Worm (Caenorhabditis elegans): ENCODE results near the gene F46F5.14.

Gene F46F5.14

DNA sequence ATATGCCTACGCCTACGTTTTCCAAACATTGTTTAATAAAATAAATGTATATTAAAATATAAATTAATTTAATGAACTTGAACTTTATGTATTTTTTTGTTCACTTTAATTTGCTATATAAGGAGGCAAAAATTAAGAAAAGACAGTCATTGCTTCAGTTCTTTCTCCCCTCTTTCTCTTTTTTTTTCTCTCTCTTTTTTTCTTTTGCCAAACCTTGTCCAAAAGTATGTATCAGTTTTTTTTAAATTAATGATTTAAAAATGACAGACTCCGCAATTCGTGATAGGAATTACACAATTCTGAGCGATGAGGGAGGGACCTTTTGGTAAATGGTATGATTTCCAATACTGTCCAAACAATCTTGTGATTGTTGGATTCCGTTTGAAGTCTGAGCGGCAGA, 3.2 kb downstream of the F46F5.14 start, which contains the start of gene F46F5.13:
F46F5.13 (plus strand) TSS at position 301 of the 400 bp plus-strand sequence.
- TF ChIP-seq nhr-77 (tag; optimal IDR thresholded peaks at IDR 0.05) (no peak), nhr-23 (tag; optimal IDR thresholded peaks at IDR 0.05) (no peak), mab-5 (tag; optimal IDR thresholded peaks at IDR 0.05) (no peak), snpc-4 (tag; optimal IDR thresholded peaks at IDR 0.05) (no peak), unc-39 (tag; optimal IDR thresholded peaks at IDR 0.05) (no peak), lin-13 (GFP tag; optimal IDR thresholded peaks at IDR 0.05) (no peak), mbf-1 (tag; optimal IDR thresholded peaks at IDR 0.05) (no peak), nhr-6 (tag; optimal IDR thresholded peaks at IDR 0.05) (no peak), skn-1 (tag; optimal IDR thresholded peaks at IDR 0.05) (no peak), peb-1 (tag; optimal IDR thresholded peaks at IDR 0.05) (no peak), sma-3 (GFP tag; optimal IDR thresholded peaks at IDR 0.05) (no peak), nhr-10 (tag; optimal IDR thresholded peaks at IDR 0.05) (no peak)

DNA sequence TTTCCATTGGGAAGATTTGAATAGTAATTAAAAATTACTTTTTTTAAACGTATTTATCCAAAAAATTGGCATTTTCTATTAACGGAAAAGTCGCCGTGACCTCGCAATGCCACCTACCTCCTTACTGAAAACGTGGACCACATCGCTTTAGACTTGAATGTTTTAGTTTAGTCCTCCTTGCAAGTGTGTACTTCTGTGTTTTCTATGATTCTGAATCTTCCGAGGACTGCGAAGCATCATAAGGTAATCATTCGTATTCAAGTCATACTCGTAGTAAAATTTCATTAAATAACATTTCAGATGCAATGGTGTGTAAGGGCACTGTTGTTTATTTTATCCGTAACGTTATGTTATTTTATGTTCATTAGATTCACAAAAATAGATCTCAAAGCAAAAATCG, 8.7 kb downstream of the F46F5.14 start, which contains the start of gene F46F5.11:
F46F5.11 (plus strand) TSS at position 301 of the 400 bp plus-strand sequence.
- TF ChIP-seq mab-5 (tag; optimal IDR thresholded peaks at IDR 0.05) (no peak), nhr-25 (tag; optimal IDR thresholded peaks at IDR 0.05) (no peak), egl-27 (tag; optimal IDR thresholded peaks at IDR 0.05) (no peak), elt-1 (tag; optimal IDR thresholded peaks at IDR 0.05) (no peak), nhr-11 (tag; optimal IDR thresholded peaks at IDR 0.05) (no peak), sma-3 (GFP tag; optimal IDR thresholded peaks at IDR 0.05) (no peak), fos-1 (tag; optimal IDR thresholded peaks at IDR 0.05) (no peak), sma-9 (GFP tag; optimal IDR thresholded peaks at IDR 0.05) (no peak), sma-9 (tag; optimal IDR thresholded peaks at IDR 0.05) (no peak), mdl-1 (tag; optimal IDR thresholded peaks at IDR 0.05) (no peak), elt-3 (tag; optimal IDR thresholded peaks at IDR 0.05) (no peak), lsy-2 (tag; optimal IDR thresholded peaks at IDR 0.05) (no peak), nhr-12 (tag; optimal IDR thresholded peaks at IDR 0.05) (no peak), ceh-16 (tag; optimal IDR thresholded peaks at IDR 0.05) (no peak), nhr-129 (tag; optimal IDR thresholded peaks at IDR 0.05) (no peak), unc-62 (GFP tag; optimal IDR thresholded peaks at IDR 0.05) (no peak), lin-13 (GFP tag; optimal IDR thresholded peaks at IDR 0.05) (no peak), nhr-23 (tag; optimal IDR thresholded peaks at IDR 0.05) (no peak), unc-39 (tag; optimal IDR thresholded peaks at IDR 0.05) (no peak), lin-11 (tag; optimal IDR thresholded peaks at IDR 0.05) (no peak), ama-1 (optimal IDR thresholded peaks at IDR 0.05) (no peak)

DNA sequence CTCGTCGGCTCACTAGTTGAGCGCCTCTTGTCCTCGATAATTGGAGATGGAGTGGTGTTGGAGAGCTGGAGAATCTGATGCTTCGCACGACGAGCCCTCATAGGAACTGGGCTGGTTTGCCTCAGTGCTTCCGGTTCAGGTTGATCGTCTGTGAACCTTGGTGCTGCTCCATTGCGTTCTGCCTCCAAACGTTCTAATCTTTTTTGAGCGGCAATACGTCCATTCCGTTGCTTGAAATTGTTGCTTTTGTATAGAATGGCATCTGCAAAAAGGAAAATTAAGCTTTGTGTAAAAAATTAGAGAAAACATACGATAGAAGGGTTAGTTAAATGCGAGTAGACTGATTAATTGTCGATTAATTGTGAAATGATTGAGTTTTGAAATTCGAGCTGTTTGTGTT, 13.1 kb downstream of the F46F5.14 start, which contains the start of gene F46F5.5:
F46F5.5 (minus strand) TSS at position 101 of the 400 bp plus-strand sequence.
- TF ChIP-seq nhr-11 (tag; optimal IDR thresholded peaks at IDR 0.05) (no peak), ama-1 (optimal IDR thresholded peaks at IDR 0.05) (no peak), mab-5 (tag; optimal IDR thresholded peaks at IDR 0.05) (no peak), sma-3 (GFP tag; optimal IDR thresholded peaks at IDR 0.05) (no peak), nhr-23 (tag; optimal IDR thresholded peaks at IDR 0.05) (no peak), nhr-12 (tag; optimal IDR thresholded peaks at IDR 0.05) (no peak), Y55F3AM.14 (GFP tag; optimal IDR thresholded peaks at IDR 0.05) (no peak), aly-2 (tag; optimal IDR thresholded peaks at IDR 0.05) (no peak), lin-39 (tag; optimal IDR thresholded peaks at IDR 0.05) (no peak), nhr-25 (tag; optimal IDR thresholded peaks at IDR 0.05) (no peak), sma-9 (GFP tag; optimal IDR thresholded peaks at IDR 0.05) (no peak), sma-9 (tag; optimal IDR thresholded peaks at IDR 0.05) (no peak), egl-27 (tag; optimal IDR thresholded peaks at IDR 0.05) (no peak), lin-13 (GFP tag; optimal IDR thresholded peaks at IDR 0.05) (no peak), R02D3.7 (tag; optimal IDR thresholded peaks at IDR 0.05) (no peak), ceh-16 (tag; optimal IDR thresholded peaks at IDR 0.05) (no peak), unc-55 (GFP tag; optimal IDR thresholded peaks at IDR 0.05) (no peak), mdl-1 (tag; optimal IDR thresholded peaks at IDR 0.05) (no peak)

DNA sequence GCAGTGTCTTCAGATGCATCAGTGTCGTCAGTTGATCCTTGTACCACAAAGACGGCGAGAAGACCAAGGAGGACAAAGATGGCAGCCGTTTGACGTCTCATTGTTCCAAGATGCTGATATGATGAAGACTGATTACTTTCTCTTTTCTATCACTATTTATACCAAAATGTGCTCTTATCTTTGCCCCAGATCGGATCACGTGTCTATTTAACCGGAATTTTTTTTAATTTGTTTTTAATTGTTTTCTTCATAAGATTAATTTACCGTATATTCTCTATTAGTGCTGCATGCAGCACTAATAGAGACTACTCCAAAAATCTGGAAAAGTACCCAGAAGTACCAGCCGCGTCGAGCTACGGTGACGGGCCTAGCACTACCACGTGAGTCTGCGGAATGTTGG, 14.9 kb downstream of the F46F5.14 start, which contains the start of gene msrp-3:
msrp-3 (minus strand) TSS at position 101 of the 400 bp plus-strand sequence.
- TF ChIP-seq nhr-12 (tag; optimal IDR thresholded peaks at IDR 0.05) (no peak), nhr-11 (tag; optimal IDR thresholded peaks at IDR 0.05) (no peak), aly-2 (tag; optimal IDR thresholded peaks at IDR 0.05) (no peak)

DNA sequence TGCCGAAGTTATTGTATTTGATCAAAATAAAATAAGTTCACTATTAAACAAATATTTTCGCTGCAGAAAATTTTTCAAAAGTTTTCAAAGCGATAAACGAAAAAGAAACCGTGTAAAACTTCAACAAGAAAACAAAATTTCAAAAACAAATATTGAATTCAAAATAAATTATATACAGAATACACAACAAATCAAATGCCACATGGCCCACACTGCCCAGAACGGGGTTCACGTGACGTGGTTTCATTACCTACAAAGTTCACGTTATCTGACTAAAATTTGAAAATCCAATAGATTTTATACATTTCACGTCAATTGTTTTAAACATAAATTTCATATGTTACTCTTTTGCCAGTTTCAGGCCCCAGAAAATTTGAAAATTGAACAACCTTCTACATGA, 20.7 kb downstream of the F46F5.14 start, which contains the start of gene F46F5.7:
F46F5.7 (minus strand) TSS at position 101 of the 400 bp plus-strand sequence.
- TF ChIP-seq fos-1 (tag; optimal IDR thresholded peaks at IDR 0.05) (no peak), skn-1 (tag; optimal IDR thresholded peaks at IDR 0.05) (no peak), nhr-77 (tag; optimal IDR thresholded peaks at IDR 0.05) (no peak), nhr-12 (tag; optimal IDR thresholded peaks at IDR 0.05) (no peak), blmp-1 (tag; optimal IDR thresholded peaks at IDR 0.05; ENCODE audit: insufficient read depth) (no peak), unc-55 (GFP tag; optimal IDR thresholded peaks at IDR 0.05) (no peak), zag-1 (tag; optimal IDR thresholded peaks at IDR 0.05) (no peak), R02D3.7 (tag; optimal IDR thresholded peaks at IDR 0.05) (no peak), ama-1 (optimal IDR thresholded peaks at IDR 0.05) (no peak), gmeb-1 (tag; optimal IDR thresholded peaks at IDR 0.05) (no peak), sma-3 (GFP tag; optimal IDR thresholded peaks at IDR 0.05) (no peak), mdl-1 (tag; optimal IDR thresholded peaks at IDR 0.05) (no peak), nhr-25 (tag; optimal IDR thresholded peaks at IDR 0.05) (no peak), sma-9 (GFP tag; optimal IDR thresholded peaks at IDR 0.05) (no peak), sma-9 (tag; optimal IDR thresholded peaks at IDR 0.05) (no peak), Y55F3AM.14 (GFP tag; optimal IDR thresholded peaks at IDR 0.05) (no peak), ceh-16 (tag; optimal IDR thresholded peaks at IDR 0.05) (no peak), mbf-1 (tag; optimal IDR thresholded peaks at IDR 0.05) (no peak), ztf-1 (GFP tag; conservative IDR thresholded peaks at IDR 0.05) (no peak)

Measured in whole organism, L2 larva.